Worm (Caenorhabditis elegans) whole organism, L2 larva: ENCODE data around the gene rga-5.

Experiments
- R02D3.7 ChIP-seq: fragments of 150-350 bp; optimal IDR thresholded peaks from 2 replicates; lab custom pipeline; 2014; ENCODE audit warnings: missing biosample characterization, missing genetic modification characterization
- dmd-4 ChIP-seq: sonication (generic microtip); optimal IDR thresholded peaks from 2 replicates; lab custom pipeline; 2017; ENCODE audit warnings: missing biosample characterization, missing genetic modification characterization
- elt-1 ChIP-seq: fragments of 150-350 bp; optimal IDR thresholded peaks from 2 replicates; lab custom pipeline; 2014; ENCODE audit warnings: missing biosample characterization, missing genetic modification characterization
- gmeb-1 ChIP-seq: fragments of 150-350 bp; optimal IDR thresholded peaks from 2 replicates; lab custom pipeline; 2014; ENCODE audit warnings: missing biosample characterization, missing genetic modification characterization
- lin-13 ChIP-seq: fragments of 150-350 bp; optimal IDR thresholded peaks from 2 replicates; lab custom pipeline; 2014; ENCODE audit warnings: missing biosample characterization, missing genetic modification reagents, missing genetic modification characterization
- lin-39 ChIP-seq: fragments of 150-350 bp; optimal IDR thresholded peaks from 2 replicates; lab custom pipeline; 2014; ENCODE audit warnings: missing biosample characterization, missing genetic modification reagents, missing genetic modification characterization
- lsy-2 ChIP-seq, 2 experiments: fragments of 150-350 bp in 1 of 2; sonication (generic microtip) in 1 of 2; optimal IDR thresholded peaks; 2 replicates each; lab custom pipeline; 2014 to 2017; ENCODE audit warnings: missing biosample characterization in 2 of 2, missing genetic modification characterization in 2 of 2
- mab-5 ChIP-seq: fragments of 150-350 bp; optimal IDR thresholded peaks from 2 replicates; lab custom pipeline; 2014; ENCODE audit warnings: missing biosample characterization, missing genetic modification characterization
- mbf-1 ChIP-seq: sonication (generic microtip); optimal IDR thresholded peaks from 2 replicates; lab custom pipeline; 2017; ENCODE audit warnings: missing biosample characterization, missing genetic modification characterization
- nhr-129 ChIP-seq: fragments of 150-350 bp; optimal IDR thresholded peaks from 2 replicates; lab custom pipeline; 2014; ENCODE audit warnings: missing biosample characterization, missing genetic modification characterization
- nhr-237 ChIP-seq: fragments of 150-350 bp; optimal IDR thresholded peaks from 2 replicates; lab custom pipeline; 2014; ENCODE audit warnings: missing biosample characterization, missing genetic modification characterization
- peb-1 ChIP-seq: fragments of 150-350 bp; optimal IDR thresholded peaks from 2 replicates; lab custom pipeline; 2014; ENCODE audit warnings: missing biosample characterization, missing genetic modification characterization
- sma-3 ChIP-seq: sonication (generic microtip); optimal IDR thresholded peaks from 2 replicates; lab custom pipeline; 2016; ENCODE audit warnings: missing genetic modification reagents, missing genetic modification characterization, missing compliant biosample characterization
- snpc-4 ChIP-seq: fragments of 150-350 bp; optimal IDR thresholded peaks from 2 replicates; lab custom pipeline; 2014; ENCODE audit warnings: missing biosample characterization, missing genetic modification characterization
- ztf-1 ChIP-seq: fragments of 200-800 bp; sonication (Bioruptor generic); conservative IDR thresholded peaks from 2 replicates; pipeline ENCODE4 v1.3.6; 2022; ENCODE audit warnings: missing genetic modification characterization, missing compliant biosample characterization

Gene rga-5

ce11 chrIV:13887408-13888163 is 59.9 kb downstream of the rga-5 start, which contains the start of gene lin-66 (continued):
- TF ChIP-seq elt-1: no peak
- TF ChIP-seq lin-39 (tag; lab: Kevin White, UChicago): no peak
- no peak for TF ChIP-seq peb-1 (tag; lab: Kevin White, UChicago)
- TF ChIP-seq gmeb-1 (tag; lab: Kevin White, UChicago): peak; percentile 64
- TF ChIP-seq R02D3.7: no peak

DNA sequence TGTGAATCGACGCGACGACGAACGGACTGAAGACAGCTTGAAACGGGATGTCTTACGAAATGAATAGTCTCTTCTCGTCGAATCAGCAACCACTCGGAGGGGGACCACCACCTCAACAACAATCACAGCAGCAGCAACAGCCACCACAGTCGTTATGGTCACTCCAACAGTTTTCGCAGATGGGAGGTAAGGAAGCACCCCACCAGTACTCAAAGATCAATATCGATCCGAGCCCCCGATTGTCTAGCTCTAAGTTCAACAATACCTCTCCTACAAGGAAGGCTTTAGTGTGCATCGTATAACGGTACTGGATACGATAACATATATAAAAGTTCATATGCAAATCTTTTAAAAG is 60.5 kb downstream of the rga-5 start:
- TF ChIP-seq mbf-1 (tag; lab: Kevin White, UChicago): no peak
- no peak for TF ChIP-seq mab-5 (tag; lab: Kevin White, UChicago)
- TF ChIP-seq ztf-1: 0 out of 2 replicates have a peak, but pooled peaks have one; percentile 36

DNA sequence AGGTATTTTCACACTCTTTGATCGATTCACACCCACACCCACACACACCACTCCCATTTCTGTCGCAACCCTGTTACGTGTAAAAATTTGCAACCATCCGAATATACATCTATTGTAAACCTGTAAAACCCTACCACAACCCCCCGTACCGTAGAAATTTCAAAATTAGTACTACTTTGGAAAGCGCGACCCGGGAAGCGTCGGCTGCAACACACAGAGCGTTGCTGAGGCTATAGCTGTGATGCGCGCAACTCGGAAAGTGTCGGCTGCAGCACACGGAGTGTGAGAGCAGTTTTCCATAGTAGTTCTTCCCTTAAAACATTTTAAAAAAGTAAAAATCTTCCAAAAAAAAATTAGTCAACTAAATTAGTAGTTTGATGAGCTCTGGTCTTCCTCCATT is 65.4 kb downstream of the rga-5 start:
- TF ChIP-seq nhr-129 (tag; lab: Kevin White, UChicago) (peak; percentile 37), lin-13 (peak; percentile 36), dmd-4 (tag; lab: Kevin White, UChicago) (no peak), sma-3 (GFP tag; lab: Kevin White, UChicago) (no peak), lsy-2 (tag; optimal IDR thresholded peaks at IDR 0.05; lab: Kevin White, UChicago) (peak in 1 of 2 experiments; percentile 11), mbf-1 (tag; lab: Kevin White, UChicago) (no peak), snpc-4 (tag; lab: Kevin White, UChicago) (peak; percentile 96), lin-39 (tag; lab: Kevin White, UChicago) (no peak), nhr-237 (tag; lab: Kevin White, UChicago) (no peak)
